Worm (Caenorhabditis elegans): ENCODE results near the gene cwf-19L1.

The cwf-19L1 gene

DNA sequence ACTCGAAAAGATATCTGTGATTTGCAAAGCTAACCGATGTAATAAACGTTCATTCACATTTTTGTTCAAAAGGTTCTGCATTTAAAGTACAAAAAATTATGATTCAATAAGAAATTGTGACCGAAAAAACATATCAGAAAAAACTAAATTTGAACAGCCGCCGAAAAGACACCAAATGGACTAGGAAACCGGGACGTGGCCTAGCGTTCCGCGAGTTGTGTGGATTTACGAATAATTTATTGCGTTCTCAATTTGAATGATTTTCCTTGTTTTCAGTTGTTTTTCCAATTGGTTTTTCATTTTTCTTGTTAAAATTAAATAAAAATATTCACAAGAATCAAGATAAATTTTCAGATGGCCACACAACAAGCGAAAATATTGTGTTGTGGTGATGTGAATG, at the start of gene cwf-19L1:
Gene cwf-19L1, plus strand, starts transcription at position 355 of the 400 bp plus-strand sequence.
- TF ChIP-seq ztf-11 (tag; optimal IDR thresholded peaks at IDR 0.05) (no peak), egl-5 (tag; optimal IDR thresholded peaks at IDR 0.05) (no peak), fkh-10 (GFP tag; optimal IDR thresholded peaks at IDR 0.05) (no peak), ceh-16 (tag; optimal IDR thresholded peaks at IDR 0.05) (no peak), ceh-82 (tag; optimal IDR thresholded peaks at IDR 0.05) (no peak), fkh-2 (tag; optimal IDR thresholded peaks at IDR 0.05) (no peak), elt-2 (tag; optimal IDR thresholded peaks at IDR 0.05) (no peak), R02D3.7 (tag; optimal IDR thresholded peaks at IDR 0.05) (peak; percentile 90), ZK546.5 (tag; optimal IDR thresholded peaks at IDR 0.05) (no peak), ama-1 (optimal IDR thresholded peaks at IDR 0.05) (peak; percentile 28), nhr-76 (tag; optimal IDR thresholded peaks at IDR 0.05) (no peak), nhr-11 (tag; optimal IDR thresholded peaks at IDR 0.05) (no peak), tbx-2 (tag; optimal IDR thresholded peaks at IDR 0.05) (peak; percentile 21), eor-1 (tag; optimal IDR thresholded peaks at IDR 0.05) (no peak), lin-15B (tag; optimal IDR thresholded peaks at IDR 0.05) (peak; percentile 79), nhr-25 (tag; optimal IDR thresholded peaks at IDR 0.05) (peak; percentile 20), zag-1 (tag; optimal IDR thresholded peaks at IDR 0.05) (no peak), nfya-1 (tag; optimal IDR thresholded peaks at IDR 0.05; ENCODE audit: insufficient read depth) (peak; percentile 89), pqm-1 (tag; optimal IDR thresholded peaks at IDR 0.05) (no peak), ceh-28 (tag; optimal IDR thresholded peaks at IDR 0.05) (peak; percentile 25), unc-62 (GFP tag; optimal IDR thresholded peaks at IDR 0.05) (no peak), skn-1 (tag; optimal IDR thresholded peaks at IDR 0.05) (no peak), elt-1 (tag; optimal IDR thresholded peaks at IDR 0.05) (no peak), nhr-43 (tag; optimal IDR thresholded peaks at IDR 0.05; ENCODE audit: poor library complexity, severe bottlenecking) (peak; percentile 54), hmg-11 (tag; optimal IDR thresholded peaks at IDR 0.05) (peak; percentile 60), egl-27 (tag; optimal IDR thresholded peaks at IDR 0.05) (no peak), lin-39 (tag; optimal IDR thresholded peaks at IDR 0.05) (peak; percentile 2), elt-3 (tag; optimal IDR thresholded peaks at IDR 0.05) (no peak), nhr-67 (tag; optimal IDR thresholded peaks at IDR 0.05) (no peak), nhr-77 (tag; optimal IDR thresholded peaks at IDR 0.05) (no peak), unc-39 (tag; optimal IDR thresholded peaks at IDR 0.05) (no peak), nhr-28 (tag; optimal IDR thresholded peaks at IDR 0.05) (no peak), lsy-12 (tag; optimal IDR thresholded peaks at IDR 0.05) (peak; percentile 16), aly-2 (tag; optimal IDR thresholded peaks at IDR 0.05) (no peak), ceh-9 (tag; optimal IDR thresholded peaks at IDR 0.05) (no peak), nhr-23 (tag; optimal IDR thresholded peaks at IDR 0.05) (peak; percentile 90), nhr-12 (tag; optimal IDR thresholded peaks at IDR 0.05) (no peak), ztf-4 (tag; optimal IDR thresholded peaks at IDR 0.05) (no peak), mml-1 (tag; optimal IDR thresholded peaks at IDR 0.05) (no peak), mdl-1 (tag; optimal IDR thresholded peaks at IDR 0.05) (no peak), jun-1 (tag; optimal IDR thresholded peaks at IDR 0.05) (no peak), pha-4 (tag; optimal IDR thresholded peaks at IDR 0.05) (peak; percentile 64), daf-12 (tag; optimal IDR thresholded peaks at IDR 0.05) (no peak), sea-2 (GFP tag; optimal IDR thresholded peaks at IDR 0.05) (no peak), fos-1 (tag; optimal IDR thresholded peaks at IDR 0.05) (no peak), nhr-237 (tag; optimal IDR thresholded peaks at IDR 0.05) (no peak), snpc-4 (tag; optimal IDR thresholded peaks at IDR 0.05) (peak; percentile 64)

DNA sequence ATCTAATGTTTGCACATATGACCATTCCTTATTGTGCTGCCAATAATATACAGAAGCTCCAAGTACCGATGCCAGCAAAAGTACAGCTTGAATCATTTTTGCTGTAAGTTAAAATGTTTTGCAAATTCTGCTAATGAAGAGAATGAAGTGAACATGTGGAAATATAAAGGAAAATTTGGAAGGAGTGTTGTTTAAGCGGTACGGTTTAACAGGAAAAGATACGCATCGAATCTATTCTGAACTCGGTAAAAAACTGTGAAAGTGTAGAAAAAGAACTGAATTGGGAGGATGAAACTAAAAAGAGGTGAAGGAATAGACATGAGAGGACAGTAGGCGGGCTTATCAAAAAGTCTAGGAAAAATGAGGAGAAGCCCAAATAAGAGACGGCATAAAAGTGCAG, 44.3 kb upstream of the cwf-19L1 start, which contains the start of gene Y38A10A.2:
Gene Y38A10A.2, minus strand, starts transcription at position 101 of the 400 bp plus-strand sequence.
- TF ChIP-seq lin-15B (tag; optimal IDR thresholded peaks at IDR 0.05) (no peak), sea-2 (GFP tag; optimal IDR thresholded peaks at IDR 0.05) (no peak), skn-1 (tag; optimal IDR thresholded peaks at IDR 0.05) (no peak), lin-39 (tag; optimal IDR thresholded peaks at IDR 0.05) (no peak), ztf-11 (tag; optimal IDR thresholded peaks at IDR 0.05) (no peak), elt-3 (tag; optimal IDR thresholded peaks at IDR 0.05) (no peak), ceh-28 (tag; optimal IDR thresholded peaks at IDR 0.05) (no peak), fkh-2 (tag; optimal IDR thresholded peaks at IDR 0.05) (no peak), mml-1 (tag; optimal IDR thresholded peaks at IDR 0.05) (no peak), unc-62 (GFP tag; optimal IDR thresholded peaks at IDR 0.05) (no peak)

Measured in whole organism, L3 larva.